Fruit fly (Drosophila melanogaster): ENCODE data around the gene ninaA.

Gene ninaA

dm6 chr2L:873724-874504, 3.2 kb upstream of the ninaA start:
- TF ChIP-seq pan (optimal IDR thresholded peaks at IDR 0.05) (no peak), Dll (optimal IDR thresholded peaks at IDR 0.05) (no peak)

- TF ChIP-seq psq (optimal IDR thresholded peaks at IDR 0.05) (no peak), CG8478 (optimal IDR thresholded peaks at IDR 0.05) (no peak), pan (optimal IDR thresholded peaks at IDR 0.05) (no peak), EcR (GFP tag; optimal IDR thresholded peaks at IDR 0.05) (no peak), Dll (optimal IDR thresholded peaks at IDR 0.05) (no peak), usp (GFP tag; optimal IDR thresholded peaks at IDR 0.05) (no peak)
These were observed 7.9 kb downstream of the ninaA start, which contains the start of gene CG15824 for dm6 chr2L:884970-885369. CG15824 (minus strand) TSS chr2L:885141.

dm6 chr2L:886743-887142, 9.6 kb downstream of the ninaA start:
- no peak for TF ChIP-seq usp (GFP tag; optimal IDR thresholded peaks at IDR 0.05)
- TF ChIP-seq EcR (GFP tag; optimal IDR thresholded peaks at IDR 0.05), result no peak
- TF ChIP-seq Dll (optimal IDR thresholded peaks at IDR 0.05), result no peak
- TF ChIP-seq CG8478 (optimal IDR thresholded peaks at IDR 0.05), result no peak
- no peak for TF ChIP-seq psq (optimal IDR thresholded peaks at IDR 0.05)
- no peak for TF ChIP-seq pan (optimal IDR thresholded peaks at IDR 0.05)

- TF ChIP-seq psq (optimal IDR thresholded peaks at IDR 0.05), result no peak
- TF ChIP-seq Dll (optimal IDR thresholded peaks at IDR 0.05), result no peak
- TF ChIP-seq pan (optimal IDR thresholded peaks at IDR 0.05), result no peak
- TF ChIP-seq usp (GFP tag; optimal IDR thresholded peaks at IDR 0.05), result no peak
- TF ChIP-seq EcR (GFP tag; optimal IDR thresholded peaks at IDR 0.05), result no peak
- TF ChIP-seq CG8478 (optimal IDR thresholded peaks at IDR 0.05), result no peak
These were observed 10.7 kb downstream of the ninaA start for dm6 chr2L:887788-888187.

- no peak for TF ChIP-seq EcR (GFP tag; optimal IDR thresholded peaks at IDR 0.05)
- TF ChIP-seq psq (optimal IDR thresholded peaks at IDR 0.05), result no peak
- no peak for TF ChIP-seq pan (optimal IDR thresholded peaks at IDR 0.05)
- no peak for TF ChIP-seq usp (GFP tag; optimal IDR thresholded peaks at IDR 0.05)
- TF ChIP-seq Dll (optimal IDR thresholded peaks at IDR 0.05), result no peak
- TF ChIP-seq CG8478 (optimal IDR thresholded peaks at IDR 0.05), result no peak
These were observed 12.7 kb downstream of the ninaA start for dm6 chr2L:889799-890198.

dm6 chr2L:892461-892860, 15.4 kb downstream of the ninaA start:
- TF ChIP-seq EcR (GFP tag; optimal IDR thresholded peaks at IDR 0.05), result no peak
- TF ChIP-seq CG8478 (optimal IDR thresholded peaks at IDR 0.05), result no peak
- no peak for TF ChIP-seq psq (optimal IDR thresholded peaks at IDR 0.05)
- TF ChIP-seq pan (optimal IDR thresholded peaks at IDR 0.05), result no peak
- no peak for TF ChIP-seq Dll (optimal IDR thresholded peaks at IDR 0.05)

- no peak for TF ChIP-seq usp (GFP tag; optimal IDR thresholded peaks at IDR 0.05)
- no peak for TF ChIP-seq psq (optimal IDR thresholded peaks at IDR 0.05)
- no peak for TF ChIP-seq pan (optimal IDR thresholded peaks at IDR 0.05)
- TF ChIP-seq CG8478 (optimal IDR thresholded peaks at IDR 0.05), result no peak
- no peak for TF ChIP-seq Dll (optimal IDR thresholded peaks at IDR 0.05)
- TF ChIP-seq EcR (GFP tag; optimal IDR thresholded peaks at IDR 0.05), result no peak
These were observed 16.1 kb downstream of the ninaA start for dm6 chr2L:893171-893570.

- TF ChIP-seq pan (optimal IDR thresholded peaks at IDR 0.05) (no peak), Dll (optimal IDR thresholded peaks at IDR 0.05) (no peak), usp (GFP tag; optimal IDR thresholded peaks at IDR 0.05) (no peak), psq (optimal IDR thresholded peaks at IDR 0.05) (no peak), CG8478 (optimal IDR thresholded peaks at IDR 0.05) (no peak), EcR (GFP tag; optimal IDR thresholded peaks at IDR 0.05) (no peak)
These were observed 18.3 kb downstream of the ninaA start for dm6 chr2L:895448-895847.

- TF ChIP-seq Dll (optimal IDR thresholded peaks at IDR 0.05) (no peak), pan (optimal IDR thresholded peaks at IDR 0.05) (no peak), CG8478 (optimal IDR thresholded peaks at IDR 0.05) (no peak), psq (optimal IDR thresholded peaks at IDR 0.05) (no peak), usp (GFP tag; optimal IDR thresholded peaks at IDR 0.05) (no peak), EcR (GFP tag; optimal IDR thresholded peaks at IDR 0.05) (no peak)
These were observed 20.0 kb downstream of the ninaA start for dm6 chr2L:897124-897523.

- TF ChIP-seq Dll (optimal IDR thresholded peaks at IDR 0.05), result no peak
- no peak for TF ChIP-seq pan (optimal IDR thresholded peaks at IDR 0.05)
- TF ChIP-seq usp (GFP tag; optimal IDR thresholded peaks at IDR 0.05), result no peak
- no peak for TF ChIP-seq CG8478 (optimal IDR thresholded peaks at IDR 0.05)
- no peak for TF ChIP-seq EcR (GFP tag; optimal IDR thresholded peaks at IDR 0.05)
- no peak for TF ChIP-seq psq (optimal IDR thresholded peaks at IDR 0.05)
These were observed 21.2 kb downstream of the ninaA start, which contains the start of gene Lsp1beta for dm6 chr2L:898316-898715. Lsp1beta (plus strand) TSS chr2L:898500.

- no peak for TF ChIP-seq EcR (GFP tag; optimal IDR thresholded peaks at IDR 0.05)
- no peak for TF ChIP-seq Dll (optimal IDR thresholded peaks at IDR 0.05)
- no peak for TF ChIP-seq pan (optimal IDR thresholded peaks at IDR 0.05)
- TF ChIP-seq psq (optimal IDR thresholded peaks at IDR 0.05), result no peak
- no peak for TF ChIP-seq CG8478 (optimal IDR thresholded peaks at IDR 0.05)
- TF ChIP-seq usp (GFP tag; optimal IDR thresholded peaks at IDR 0.05), result no peak
These were observed 26.6 kb downstream of the ninaA start for dm6 chr2L:903748-904147.

dm6 chr2L:913850-914391, 36.8 kb downstream of the ninaA start, which contains the start of gene GluRIIC:
GluRIIC (plus strand) TSS chr2L:914086.
- no peak for TF ChIP-seq EcR (GFP tag; optimal IDR thresholded peaks at IDR 0.05)
- no peak for TF ChIP-seq CG8478 (optimal IDR thresholded peaks at IDR 0.05)
- TF ChIP-seq usp (GFP tag; optimal IDR thresholded peaks at IDR 0.05), result no peak
- no peak for TF ChIP-seq pan (optimal IDR thresholded peaks at IDR 0.05)
- TF ChIP-seq psq (optimal IDR thresholded peaks at IDR 0.05), result no peak
- TF ChIP-seq Dll (optimal IDR thresholded peaks at IDR 0.05), result no peak
